Worm (Caenorhabditis elegans) whole organism, young adult: ENCODE results near the gene glb-23.

Source experiments
- B0035.1 ChIP-seq: sonication (generic microtip); optimal IDR thresholded peaks from 2 replicates; lab custom pipeline; 2016; ENCODE audit warnings: missing genetic modification characterization, mild to moderate bottlenecking, missing compliant biosample characterization, missing genotype, missing genetic modification reagents
- B0336.3 ChIP-seq: fragments of 200-800 bp; sonication (Bioruptor generic); IDR thresholded peaks from 2 replicates; pipeline ENCODE4 v1.3.6; 2022; ENCODE audit warnings: missing genetic modification characterization, missing compliant biosample characterization
- C17E4.6 ChIP-seq: fragments of 200-800 bp; sonication (Bioruptor generic); IDR thresholded peaks from 2 replicates; pipeline ENCODE4 v1.3.6; 2022; ENCODE audit warnings: missing genetic modification reagents, missing genetic modification characterization, missing compliant biosample characterization
- F10E7.11 ChIP-seq: sonication (generic microtip); optimal IDR thresholded peaks from 2 replicates; lab custom pipeline; 2017; ENCODE audit warnings: mild to moderate bottlenecking, missing genetic modification characterization, moderate library complexity, missing compliant biosample characterization
- F57C9.4 ChIP-seq: sonication (generic microtip); optimal IDR thresholded peaks from 2 replicates; lab custom pipeline; 2017; ENCODE audit warnings: mild to moderate bottlenecking, missing genetic modification characterization, missing compliant biosample characterization
- K11D2.4 ChIP-seq: fragments of 200-800 bp; sonication (Bioruptor generic); IDR thresholded peaks from 2 replicates; pipeline ENCODE4 v1.3.6; 2022; ENCODE audit warnings: missing genetic modification reagents, missing genetic modification characterization, missing compliant biosample characterization
- K12H6.12 ChIP-seq: fragments of 200-800 bp; sonication (Bioruptor generic); optimal IDR thresholded peaks from 2 replicates; lab custom pipeline; 2018; ENCODE audit warnings: mild to moderate bottlenecking, missing genetic modification characterization, missing compliant biosample characterization
- Y53F4B.3 ChIP-seq: fragments of 200-800 bp; sonication (Bioruptor generic); IDR thresholded peaks from 2 replicates; pipeline ENCODE4 v1.3.6; 2022; ENCODE audit warnings: missing genetic modification reagents, missing genetic modification characterization, missing compliant biosample characterization
- Y53G8AR.9 ChIP-seq: fragments of 200-800 bp; sonication (Bioruptor generic); conservative IDR thresholded peaks from 2 replicates; pipeline ENCODE4 v1.3.6; 2022; ENCODE audit warnings: missing genetic modification reagents, missing genetic modification characterization, missing compliant biosample characterization
- Y79H2A.3 ChIP-seq: fragments of 200-800 bp; sonication (Bioruptor generic); conservative IDR thresholded peaks from 2 replicates; pipeline ENCODE4 v1.3.6; 2022; ENCODE audit warnings: missing genetic modification reagents, missing genetic modification characterization, missing compliant biosample characterization
- ZK185.1 ChIP-seq: sonication (generic microtip); optimal IDR thresholded peaks from 2 replicates; lab custom pipeline; 2016; ENCODE audit warnings: mild to moderate bottlenecking, missing genetic modification characterization, missing compliant biosample characterization; ENCODE audit not compliant: poor library complexity, severe bottlenecking
- attf-5 ChIP-seq: fragments of 200-800 bp; sonication (Bioruptor generic); optimal IDR thresholded peaks from 2 replicates; lab custom pipeline; 2018; ENCODE audit warnings: mild to moderate bottlenecking, missing genetic modification characterization, missing compliant biosample characterization
- attf-6 ChIP-seq: fragments of 200-800 bp; sonication (Bioruptor generic); IDR thresholded peaks from 2 replicates; pipeline ENCODE4 v1.3.6; 2022; ENCODE audit warnings: missing genetic modification reagents, missing genetic modification characterization, missing compliant biosample characterization
- bed-2 ChIP-seq: fragments of 200-800 bp; sonication (Bioruptor generic); IDR thresholded peaks from 2 replicates; pipeline ENCODE4 v1.3.6; 2022; ENCODE audit warnings: missing genetic modification reagents, missing genetic modification characterization, missing compliant biosample characterization
- ceh-91 ChIP-seq: fragments of 200-800 bp; sonication (Bioruptor generic); IDR thresholded peaks from 2 replicates; pipeline ENCODE4 v1.3.6; 2022; ENCODE audit warnings: missing genetic modification reagents, missing genetic modification characterization, missing compliant biosample characterization
- chd-7 ChIP-seq: sonication (generic microtip); optimal IDR thresholded peaks from 2 replicates; lab custom pipeline; 2016; ENCODE audit warnings: mild to moderate bottlenecking, missing genetic modification characterization, moderate library complexity, missing compliant biosample characterization
- dox-1 ChIP-seq: fragments of 200-800 bp; sonication (Bioruptor generic); IDR thresholded peaks from 2 replicates; pipeline ENCODE4 v1.3.6; 2022; ENCODE audit warnings: missing genetic modification reagents, missing genetic modification characterization, missing compliant biosample characterization
- ekl-4 ChIP-seq: fragments of 200-800 bp; sonication (Bioruptor generic); IDR thresholded peaks from 2 replicates; pipeline ENCODE4 v1.3.6; 2022; ENCODE audit warnings: missing genetic modification reagents, missing genetic modification characterization, missing compliant biosample characterization
- hlh-26 ChIP-seq: fragments of 200-800 bp; sonication (Bioruptor generic); conservative IDR thresholded peaks from 2 replicates; pipeline ENCODE4 v1.3.6; 2022; ENCODE audit warnings: missing genetic modification reagents, missing genetic modification characterization, missing compliant biosample characterization
- hrde-1 ChIP-seq: sonication (generic microtip); optimal IDR thresholded peaks from 2 replicates; lab custom pipeline; 2016; ENCODE audit warnings: missing genetic modification characterization, mild to moderate bottlenecking, missing compliant biosample characterization, moderate library complexity, missing genotype, missing genetic modification reagents, borderline replicate concordance
- hsf-1 ChIP-seq: fragments of 200-800 bp; sonication (Bioruptor generic); IDR thresholded peaks from 2 replicates; pipeline ENCODE4 v1.3.6; 2022; ENCODE audit warnings: missing genetic modification reagents, missing genetic modification characterization, missing compliant biosample characterization
- lag-1 ChIP-seq: fragments of 200-800 bp; sonication (Bioruptor generic); IDR thresholded peaks from 2 replicates; pipeline ENCODE4 v1.3.6; 2022; ENCODE audit warnings: missing genetic modification reagents, missing genetic modification characterization, missing compliant biosample characterization
- let-607 ChIP-seq, 2 experiments: fragments of 200-800 bp in 1 of 2; sonication (Bioruptor generic) in 1 of 2; sonication (generic microtip) in 1 of 2; optimal IDR thresholded peaks; 2 replicates each; lab custom pipeline; 2016 to 2018; ENCODE audit warnings: mild to moderate bottlenecking in 2 of 2, missing compliant biosample characterization in 2 of 2, missing genetic modification characterization in 2 of 2, moderate library complexity in 2 of 2, missing genotype in 1 of 2
- lin-40 ChIP-seq: sonication (generic microtip); optimal IDR thresholded peaks from 2 replicates; lab custom pipeline; 2016; ENCODE audit warnings: missing genetic modification characterization, mild to moderate bottlenecking, missing compliant biosample characterization, missing genotype, missing genetic modification reagents
- lir-1 ChIP-seq: fragments of 200-800 bp; sonication (Bioruptor generic); conservative IDR thresholded peaks from 2 replicates; pipeline ENCODE4 v1.3.6; 2022; ENCODE audit warnings: missing genetic modification reagents, missing genetic modification characterization, missing compliant biosample characterization
- madf-8 ChIP-seq: fragments of 200-800 bp; sonication (Bioruptor generic); conservative IDR thresholded peaks from 2 replicates; pipeline ENCODE4 v1.3.6; 2022; ENCODE audit warnings: missing genetic modification reagents, missing genetic modification characterization, missing compliant biosample characterization
- mxl-1 ChIP-seq: sonication (generic microtip); optimal IDR thresholded peaks from 2 replicates; lab custom pipeline; 2016; ENCODE audit warnings: missing genetic modification characterization, missing compliant biosample characterization
- nfya-1 ChIP-seq: sonication (generic microtip); optimal IDR thresholded peaks from 2 replicates; lab custom pipeline; 2017; ENCODE audit warnings: antibody characterized with exemption, missing compliant biosample characterization, missing genetic modification characterization, borderline replicate concordance; ENCODE audit not compliant: insufficient read depth
- nhr-179 ChIP-seq: sonication (generic microtip); optimal IDR thresholded peaks from 2 replicates; lab custom pipeline; 2016; ENCODE audit warnings: mild to moderate bottlenecking, missing genetic modification characterization, missing compliant biosample characterization
- nhr-27 ChIP-seq: fragments of 200-800 bp; sonication (Bioruptor generic); optimal IDR thresholded peaks from 2 replicates; lab custom pipeline; 2018; ENCODE audit warnings: mild to moderate bottlenecking, missing genetic modification characterization, moderate library complexity, missing compliant biosample characterization
- nhr-80 ChIP-seq: sonication (generic microtip); optimal IDR thresholded peaks from 2 replicates; lab custom pipeline; 2016; ENCODE audit warnings: missing genetic modification characterization, missing compliant biosample characterization
- nhr-90 ChIP-seq: sonication (generic microtip); optimal IDR thresholded peaks from 2 replicates; lab custom pipeline; 2016; ENCODE audit warnings: missing genotype, mild to moderate bottlenecking, missing genetic modification characterization, missing compliant biosample characterization
- pbrm-1 ChIP-seq: fragments of 200-800 bp; sonication (Bioruptor generic); IDR thresholded peaks from 2 replicates; pipeline ENCODE4 v1.3.6; 2022; ENCODE audit warnings: missing genetic modification reagents, missing genetic modification characterization, missing compliant biosample characterization
- rcor-1 ChIP-seq: fragments of 200-800 bp; sonication (Bioruptor generic); IDR thresholded peaks from 2 replicates; pipeline ENCODE4 v1.3.6; 2022; ENCODE audit warnings: missing genetic modification reagents, missing genetic modification characterization, missing compliant biosample characterization
- repo-1 ChIP-seq: sonication (generic microtip); optimal IDR thresholded peaks from 2 replicates; lab custom pipeline; 2017; ENCODE audit warnings: mild to moderate bottlenecking, missing genetic modification characterization, missing compliant biosample characterization
- snpc-1.3 ChIP-seq: sonication (generic microtip); optimal IDR thresholded peaks from 2 replicates; lab custom pipeline; 2017; ENCODE audit warnings: missing genetic modification characterization, mild to moderate bottlenecking, missing compliant biosample characterization, antibody characterized with exemption, moderate library complexity, missing genotype, missing genetic modification reagents; ENCODE audit not compliant: insufficient read depth
- tlf-1 ChIP-seq: fragments of 200-800 bp; sonication (Bioruptor generic); optimal IDR thresholded peaks from 2 replicates; lab custom pipeline; 2018; ENCODE audit warnings: mild to moderate bottlenecking, missing genetic modification characterization, missing compliant biosample characterization
- unc-130 ChIP-seq: sonication (generic microtip); optimal IDR thresholded peaks from 2 replicates; lab custom pipeline; 2016; ENCODE audit warnings: missing genetic modification reagents, missing genetic modification characterization, missing compliant biosample characterization
- xnd-1 ChIP-seq: sonication (generic microtip); optimal IDR thresholded peaks from 2 replicates; lab custom pipeline; 2016; ENCODE audit warnings: missing genotype, missing genetic modification reagents, missing genetic modification characterization, missing compliant biosample characterization
- ztf-22 ChIP-seq: fragments of 200-800 bp; sonication (Bioruptor generic); optimal IDR thresholded peaks from 2 replicates; lab custom pipeline; 2018; ENCODE audit warnings: mild to moderate bottlenecking, missing genetic modification characterization, moderate library complexity, missing compliant biosample characterization
- ztf-3 ChIP-seq: fragments of 200-800 bp; sonication (Bioruptor generic); optimal IDR thresholded peaks from 2 replicates; lab custom pipeline; 2018; ENCODE audit warnings: mild to moderate bottlenecking, missing genetic modification characterization, missing compliant biosample characterization

glb-23 gene

ce11 chrIV:7235382-7235917 lies 16.2 kb upstream of the glb-23 start (continued):
- TF ChIP-seq F57C9.4 (tag; lab: Kevin White, UChicago), result no peak
- 0 out of 2 replicates have a peak, but pooled peaks have one; percentile 20 for TF ChIP-seq pbrm-1 (GFP tag; lab: Robert Waterston, UW)
- no peak for TF ChIP-seq hrde-1 (tag; lab: Kevin White, UChicago)
- TF ChIP-seq lag-1 (GFP tag; lab: Robert Waterston, UW), result no peak
- TF ChIP-seq ZK185.1, result no peak
- peak; percentile 28 for TF ChIP-seq lin-40 (tag; lab: Kevin White, UChicago)
- no peak for TF ChIP-seq chd-7 (tag; lab: Kevin White, UChicago)
- peak; percentile 59; the same call in 1 of the 2 replicates for TF ChIP-seq B0336.3 (GFP tag; lab: Robert Waterston, UW)
- no peak for TF ChIP-seq ceh-91 (GFP tag; lab: Robert Waterston, UW)
- 0 out of 2 replicates have a peak, but pooled peaks have one; percentile 32 for TF ChIP-seq lir-1 (GFP tag; lab: Robert Waterston, UW)
- TF ChIP-seq attf-6 (GFP tag; lab: Robert Waterston, UW), result no peak
- TF ChIP-seq nfya-1 (tag; lab: Kevin White, UChicago), result no peak
- no peak for TF ChIP-seq mxl-1 (tag; lab: Kevin White, UChicago)
- TF ChIP-seq dox-1 (GFP tag; lab: Robert Waterston, UW), result peak; percentile 78
- TF ChIP-seq nhr-27 (tag; lab: Kevin White, UChicago), result no peak
- TF ChIP-seq F10E7.11 (tag; lab: Kevin White, UChicago), result no peak
- peak; percentile 88 for TF ChIP-seq nhr-80 (tag; lab: Kevin White, UChicago)
- no peak for TF ChIP-seq B0035.1 (tag; lab: Kevin White, UChicago)
- TF ChIP-seq rcor-1 (GFP tag; lab: Robert Waterston, UW), result peak; percentile 26; the same call in 1 of the 2 replicates
- TF ChIP-seq repo-1 (tag; lab: Kevin White, UChicago), result peak; percentile 9

DNA sequence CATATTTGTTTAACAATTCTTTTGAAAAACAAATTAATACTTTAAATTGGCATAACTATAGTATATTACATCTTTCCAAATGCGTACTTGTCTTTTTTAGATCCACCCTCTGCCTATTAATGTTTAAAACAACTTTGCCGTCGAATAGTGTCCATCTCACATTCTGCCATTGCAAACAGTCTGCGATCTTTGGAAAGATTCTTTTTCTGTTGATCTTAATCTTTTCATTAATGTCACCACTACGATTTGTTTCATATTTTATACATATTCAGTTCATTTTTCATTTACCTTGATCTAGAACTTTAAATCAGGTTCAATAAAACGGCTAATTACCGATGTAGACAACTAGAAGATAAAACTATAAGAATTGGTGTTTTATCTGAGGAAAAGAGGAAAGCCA lies 15.3 kb upstream of the glb-23 start:
- no peak for TF ChIP-seq Y53F4B.3 (GFP tag; lab: Robert Waterston, UW)

- TF ChIP-seq attf-5 (GFP tag; lab: Kevin White, UChicago) (no peak), nhr-179 (no peak), K11D2.4 (GFP tag; lab: Robert Waterston, UW) (0 out of 2 replicates have a peak, but pooled peaks have one; percentile 30), Y53G8AR.9 (GFP tag; lab: Robert Waterston, UW) (no peak)
- TF ChIP-seq, all 124 proteins: peak for 1
These were observed 14.3 kb upstream of the glb-23 start for ce11 chrIV:7233566-7234014.

- TF ChIP-seq ztf-22 (GFP tag; lab: Kevin White, UChicago), result no peak
- no peak for TF ChIP-seq ekl-4 (GFP tag; lab: Robert Waterston, UW)
- TF ChIP-seq K12H6.12 (tag; lab: Kevin White, UChicago), result no peak
- TF ChIP-seq bed-2 (GFP tag; lab: Robert Waterston, UW), result no peak
These were observed 11.6 kb upstream of the glb-23 start, which contains the start of gene D2024.4 for ce11 chrIV:7230935-7231334. Gene D2024.4, plus strand, starts transcription at chrIV:7231235.

ce11 chrIV:7230198-7230597 lies 10.9 kb upstream of the glb-23 start, which contains the start of gene cap-1:
Gene cap-1, minus strand, starts transcription at chrIV:7230223.
- TF ChIP-seq ztf-3 (GFP tag; lab: Kevin White, UChicago) (no peak), hlh-26 (no peak), Y79H2A.3 (GFP tag; lab: Robert Waterston, UW) (no peak), let-607 (tag; optimal IDR thresholded peaks at IDR 0.05; lab: Kevin White, UChicago) (no peak), tlf-1 (no peak), hsf-1 (GFP tag; lab: Robert Waterston, UW) (no peak), snpc-1.3 (tag; lab: Kevin White, UChicago) (peak; percentile 41), nhr-90 (tag; lab: Kevin White, UChicago) (no peak), Y53F4B.3 (GFP tag; lab: Robert Waterston, UW) (no peak), C17E4.6 (GFP tag; lab: Robert Waterston, UW) (no peak), unc-130 (peak; percentile 19), madf-8 (no peak), ztf-22 (GFP tag; lab: Kevin White, UChicago) (no peak), xnd-1 (tag; lab: Kevin White, UChicago) (no peak)
